Fruit fly (Drosophila melanogaster): Measurements from ENCODE around the gene Cht2.

Gene Cht2

dm6 chr3L:1746338-1747199 lies 9.2 kb downstream of the Cht2 start, which contains the start of gene CG13921:
TSS of gene CG13921 (plus strand) at chr3L:1746907.
- peak; percentile 97 for TF ChIP-seq Rel (GFP tag; optimal IDR thresholded peaks at IDR 0.05)
- peak; percentile 93 for TF ChIP-seq Rel (tag; optimal IDR thresholded peaks at IDR 0.05)
- TF ChIP-seq Dif (GFP tag; optimal IDR thresholded peaks at IDR 0.05; ENCODE audit: partially characterized antibody): peak; percentile 4
- TF ChIP-seq ey (GFP tag; optimal IDR thresholded peaks at IDR 0.05): peak; percentile 99
- TF ChIP-seq psq (GFP tag; optimal IDR thresholded peaks at IDR 0.05): peak; percentile 97
- no peak for TF ChIP-seq usp (GFP tag; optimal IDR thresholded peaks at IDR 0.05)
- peak; percentile 33 for TF ChIP-seq jim (GFP tag; optimal IDR thresholded peaks at IDR 0.05)
- no peak for TF ChIP-seq Dfd (GFP tag; optimal IDR thresholded peaks at IDR 0.05)
- peak; percentile 99 for TF ChIP-seq rgr (GFP tag; optimal IDR thresholded peaks at IDR 0.05)
- peak; percentile 96 to 100 for TF ChIP-seq foxo (GFP tag; optimal IDR thresholded peaks at IDR 0.05)
- TF ChIP-seq dsf (GFP tag; optimal IDR thresholded peaks at IDR 0.05; ENCODE audit: borderline replicate concordance): peak; percentile 94
- peak; percentile 99 for TF ChIP-seq Hnf4 (GFP tag; optimal IDR thresholded peaks at IDR 0.05)
- TF ChIP-seq lola (GFP tag; optimal IDR thresholded peaks at IDR 0.05): no peak
- TF ChIP-seq N (GFP tag; optimal IDR thresholded peaks at IDR 0.05): no peak
- TF ChIP-seq Hr78 (GFP tag; optimal IDR thresholded peaks at IDR 0.05): no peak
- peak; percentile 100 for TF ChIP-seq HLH106 (tag; optimal IDR thresholded peaks at IDR 0.05)
- TF ChIP-seq Abd-B (GFP tag; optimal IDR thresholded peaks at IDR 0.05): no peak
- TF ChIP-seq CG9705 (GFP tag; optimal IDR thresholded peaks at IDR 0.05): peak; percentile 99
- no peak for TF ChIP-seq tai (GFP tag; optimal IDR thresholded peaks at IDR 0.05)
- no peak for TF ChIP-seq CrebA (GFP tag; optimal IDR thresholded peaks at IDR 0.05; ENCODE audit: borderline replicate concordance)
- peak; percentile 99 for TF ChIP-seq fru (GFP tag; optimal IDR thresholded peaks at IDR 0.05)
- TF ChIP-seq brk (GFP tag; optimal IDR thresholded peaks at IDR 0.05): no peak
- TF ChIP-seq sage (GFP tag; optimal IDR thresholded peaks at IDR 0.05): peak; percentile 99
- TF ChIP-seq Hr83 (GFP tag; optimal IDR thresholded peaks at IDR 0.05; ENCODE audit: poor library complexity, severe bottlenecking): peak; percentile 95
- TF ChIP-seq sv (GFP tag; optimal IDR thresholded peaks at IDR 0.05): peak; percentile 99
- TF ChIP-seq dl (GFP tag; optimal IDR thresholded peaks at IDR 0.05; ENCODE audit: insufficient read depth in 1 of 2, partially characterized antibody in 2 of 2): no peak
- no peak for TF ChIP-seq pan (optimal IDR thresholded peaks at IDR 0.05)
- TF ChIP-seq dmrt93B (GFP tag; optimal IDR thresholded peaks at IDR 0.05): peak; percentile 99
- peak; percentile 100 for TF ChIP-seq h (GFP tag; optimal IDR thresholded peaks at IDR 0.05)
- peak; percentile 94 for TF ChIP-seq GATAd (GFP tag; optimal IDR thresholded peaks at IDR 0.05)
- TF ChIP-seq br (GFP tag; optimal IDR thresholded peaks at IDR 0.05): peak; percentile 99
- peak; percentile 99 for TF ChIP-seq CG32264 (GFP tag; optimal IDR thresholded peaks at IDR 0.05)
- TF ChIP-seq Vsx2 (GFP tag; optimal IDR thresholded peaks at IDR 0.05; ENCODE audit: partially characterized antibody): no peak
- peak; percentile 98 for TF ChIP-seq woc (GFP tag; optimal IDR thresholded peaks at IDR 0.05)
- peak; percentile 99 for TF ChIP-seq Sp1 (GFP tag; optimal IDR thresholded peaks at IDR 0.05)
- peak; percentile 88 for TF ChIP-seq Mio (GFP tag; optimal IDR thresholded peaks at IDR 0.05)
- TF ChIP-seq Myc (optimal IDR thresholded peaks at IDR 0.05): no peak
- TF ChIP-seq OdsH (GFP tag; optimal IDR thresholded peaks at IDR 0.05): peak; percentile 99
- peak; percentile 98 for TF ChIP-seq Jra (GFP tag; optimal IDR thresholded peaks at IDR 0.05)

DNA sequence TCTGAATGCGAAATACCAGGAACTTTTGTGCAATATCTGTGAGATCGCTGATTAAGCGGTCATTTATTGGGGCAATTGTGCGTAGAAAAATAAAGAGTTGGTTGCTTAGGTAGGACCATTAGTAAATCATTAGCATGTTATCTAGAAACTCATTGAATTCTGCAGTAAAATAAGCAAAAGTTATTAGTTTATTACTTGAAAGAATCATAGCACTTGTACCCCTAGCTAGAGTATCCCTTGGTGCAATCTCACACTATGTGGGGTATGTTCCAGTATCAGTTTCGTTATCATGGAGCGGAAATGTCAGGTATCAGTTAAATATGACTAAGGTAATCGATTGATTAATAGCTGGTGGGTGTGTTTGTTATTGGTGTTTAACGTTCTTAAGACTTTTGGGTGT lies 10.3 kb downstream of the Cht2 start:
- TF ChIP-seq foxo (GFP tag; optimal IDR thresholded peaks at IDR 0.05): no peak
- TF ChIP-seq Vsx2 (GFP tag; optimal IDR thresholded peaks at IDR 0.05; ENCODE audit: partially characterized antibody): no peak
- TF ChIP-seq Myc (optimal IDR thresholded peaks at IDR 0.05): no peak
